ENCODE assay signal across 7 worm cellular contexts in the genomic region with DNA sequence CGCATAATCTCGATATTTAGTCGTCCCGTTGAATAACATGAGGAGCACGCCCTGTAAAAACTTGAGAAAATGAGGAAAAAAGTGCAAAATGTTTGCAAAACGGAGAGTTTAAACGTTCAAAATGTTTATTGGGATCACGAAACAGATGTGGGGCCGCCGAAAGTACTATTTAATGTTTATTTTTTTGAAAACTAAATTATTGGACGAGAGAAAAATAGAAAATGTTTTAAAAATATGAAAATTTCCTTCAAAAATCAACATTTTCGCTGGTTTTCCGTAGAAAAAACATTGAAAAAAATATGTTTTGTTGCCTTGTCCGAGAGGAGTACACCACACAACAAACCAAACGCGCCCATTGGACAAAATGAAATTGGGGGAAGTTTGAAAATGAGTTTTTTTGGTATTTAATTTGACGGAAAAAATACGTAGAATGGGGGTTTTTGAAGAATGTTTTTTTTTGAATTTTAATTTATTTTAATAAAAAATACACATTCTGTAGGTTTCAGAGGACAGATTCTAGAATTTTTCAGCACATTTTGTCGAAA.
TF ChIP-seq lines count a peak whose summit lies in the region.

Gene sqv-6 (minus strand): TSS at position 51 of the 545 bp plus-strand sequence.

TF ChIP-seq in whole organism, L1 larva, 84 proteins besides CTCF, POLR2A, EP300 and RAD21 (continues in another document):
- TF ChIP-seq unc-86 (tag; optimal IDR thresholded peaks at IDR 0.05; lab: Kevin White, UChicago) (no peak), tbx-2 (tag; optimal IDR thresholded peaks at IDR 0.05; lab: Kevin White, UChicago) (peak; percentile 52), nhr-85 (tag; lab: Kevin White, UChicago) (no peak), nhr-12 (tag; optimal IDR thresholded peaks at IDR 0.05; lab: Kevin White, UChicago) (no peak), xbp-1 (tag; optimal IDR thresholded peaks at IDR 0.05; lab: Kevin White, UChicago) (peak; percentile 35), nhr-77 (tag; optimal IDR thresholded peaks at IDR 0.05; lab: Kevin White, UChicago) (no peak), skn-1 (tag; optimal IDR thresholded peaks at IDR 0.05; lab: Kevin White, UChicago) (peak; percentile 40), lin-39 (tag; optimal IDR thresholded peaks at IDR 0.05; lab: Kevin White, UChicago) (no peak), nhr-19 (GFP tag; conservative IDR thresholded peaks at IDR 0.05; lab: Robert Waterston, UW) (no peak), lsy-2 (tag; optimal IDR thresholded peaks at IDR 0.05; lab: Kevin White, UChicago) (peak; percentile 35 to 83), ces-1 (GFP tag; optimal IDR thresholded peaks at IDR 0.05; lab: Kevin White, UChicago) (no peak), pag-3 (tag; optimal IDR thresholded peaks at IDR 0.05; lab: Kevin White, UChicago; ENCODE audit: borderline replicate concordance, insufficient read depth) (no peak)

TF ChIP-seq in whole organism, L2 larva, 48 proteins besides CTCF, POLR2A, EP300 and RAD21:
- TF ChIP-seq crh-2 (tag; optimal IDR thresholded peaks at IDR 0.05; lab: Kevin White, UChicago): peak; percentile 33
- peak; percentile 87 for TF ChIP-seq unc-55 (GFP tag; optimal IDR thresholded peaks at IDR 0.05; lab: Kevin White, UChicago)
- peak in 1 of 2 experiments; percentile 70 for TF ChIP-seq lsy-2 (tag; optimal IDR thresholded peaks at IDR 0.05; lab: Kevin White, UChicago)
- peak; percentile 35 for TF ChIP-seq nhr-25 (tag; optimal IDR thresholded peaks at IDR 0.05; lab: Kevin White, UChicago)
- peak; percentile 36 for TF ChIP-seq lin-13 (GFP tag; optimal IDR thresholded peaks at IDR 0.05; lab: Kevin White, UChicago)
- no peak for TF ChIP-seq nhr-6 (tag; optimal IDR thresholded peaks at IDR 0.05; lab: Kevin White, UChicago)
- TF ChIP-seq gmeb-1 (tag; optimal IDR thresholded peaks at IDR 0.05; lab: Kevin White, UChicago): peak; percentile 86
- TF ChIP-seq C34F6.9 (tag; optimal IDR thresholded peaks at IDR 0.05; lab: Kevin White, UChicago): peak; percentile 60
- peak; percentile 38 for TF ChIP-seq nhr-129 (tag; optimal IDR thresholded peaks at IDR 0.05; lab: Kevin White, UChicago)
- no peak for TF ChIP-seq snpc-4 (tag; optimal IDR thresholded peaks at IDR 0.05; lab: Kevin White, UChicago)
- TF ChIP-seq mab-5 (tag; optimal IDR thresholded peaks at IDR 0.05; lab: Kevin White, UChicago): no peak
- no peak for TF ChIP-seq mbf-1 (tag; optimal IDR thresholded peaks at IDR 0.05; lab: Kevin White, UChicago)

TF ChIP-seq in whole organism, L3 larva, 47 proteins besides CTCF, POLR2A, EP300 and RAD21 (continues in another document):
- TF ChIP-seq elt-2 (tag; optimal IDR thresholded peaks at IDR 0.05; lab: Kevin White, UChicago) (no peak), nhr-23 (tag; optimal IDR thresholded peaks at IDR 0.05; lab: Kevin White, UChicago) (peak; percentile 41), nhr-12 (tag; optimal IDR thresholded peaks at IDR 0.05; lab: Kevin White, UChicago) (no peak), fos-1 (tag; optimal IDR thresholded peaks at IDR 0.05; lab: Kevin White, UChicago) (no peak), elt-3 (tag; optimal IDR thresholded peaks at IDR 0.05; lab: Kevin White, UChicago) (no peak), egl-5 (tag; optimal IDR thresholded peaks at IDR 0.05; lab: Kevin White, UChicago) (peak; percentile 50), ztf-11 (tag; optimal IDR thresholded peaks at IDR 0.05; lab: Kevin White, UChicago) (no peak), hmg-11 (tag; optimal IDR thresholded peaks at IDR 0.05; lab: Kevin White, UChicago) (peak; percentile 49), lin-15B (tag; optimal IDR thresholded peaks at IDR 0.05; lab: Kevin White, UChicago) (peak; percentile 53), mml-1 (tag; optimal IDR thresholded peaks at IDR 0.05; lab: Kevin White, UChicago) (no peak), nfya-1 (tag; optimal IDR thresholded peaks at IDR 0.05; lab: Kevin White, UChicago; ENCODE audit: insufficient read depth) (peak; percentile 91), pha-4 (tag; optimal IDR thresholded peaks at IDR 0.05; lab: Kevin White, UChicago) (peak; percentile 71), lsy-12 (tag; optimal IDR thresholded peaks at IDR 0.05; lab: Kevin White, UChicago) (no peak)

TF ChIP-seq in whole organism, L4 larva, 104 proteins besides CTCF, POLR2A, EP300 and RAD21 (continues in another document):
- peak; percentile 45 for TF ChIP-seq mep-1 (tag; optimal IDR thresholded peaks at IDR 0.05; lab: Kevin White, UChicago)
- no peak for TF ChIP-seq pha-4 (GFP tag; IDR thresholded peaks at IDR 0.05; lab: Robert Waterston, UW)
- no peak for TF ChIP-seq pha-4 (tag; optimal IDR thresholded peaks at IDR 0.05; lab: Kevin White, UChicago)
- no peak for TF ChIP-seq fkh-10 (GFP tag; optimal IDR thresholded peaks at IDR 0.05; lab: Kevin White, UChicago)
- peak; percentile 31 for TF ChIP-seq lin-38 (GFP tag; IDR thresholded peaks at IDR 0.05; lab: Robert Waterston, UW)
- peak in 1 of 2 experiments; percentile 51 for TF ChIP-seq lsy-2 (tag; optimal IDR thresholded peaks at IDR 0.05; lab: Kevin White, UChicago)
- no peak for TF ChIP-seq Y105C5A.15 (GFP tag; IDR thresholded peaks at IDR 0.05; lab: Robert Waterston, UW)
- TF ChIP-seq hlh-30 (tag; optimal IDR thresholded peaks at IDR 0.05; lab: Kevin White, UChicago; ENCODE audit: insufficient read depth): peak; percentile 22
- peak; percentile 1 for TF ChIP-seq nhr-28 (tag; optimal IDR thresholded peaks at IDR 0.05; lab: Kevin White, UChicago)
- TF ChIP-seq F10B5.3 (tag; optimal IDR thresholded peaks at IDR 0.05; lab: Kevin White, UChicago): no peak
- TF ChIP-seq dpl-1 (GFP tag; optimal IDR thresholded peaks at IDR 0.05; lab: Kevin White, UChicago): peak; percentile 82
- no peak for TF ChIP-seq nhr-42 (GFP tag; IDR thresholded peaks at IDR 0.05; lab: Robert Waterston, UW)
- peak; percentile 26 for TF ChIP-seq dve-1 (tag; optimal IDR thresholded peaks at IDR 0.05; lab: Kevin White, UChicago; ENCODE audit: insufficient read depth)

TF ChIP-seq in whole organism, late embryonic, 69 proteins besides CTCF, POLR2A, EP300 and RAD21:
- TF ChIP-seq K09A11.1 (tag; optimal IDR thresholded peaks at IDR 0.05; lab: Kevin White, UChicago; ENCODE audit: insufficient read depth) (no peak), odd-2 (tag; optimal IDR thresholded peaks at IDR 0.05; lab: Kevin White, UChicago) (no peak), nfya-1 (tag; optimal IDR thresholded peaks at IDR 0.05; lab: Kevin White, UChicago) (peak; percentile 77), Y22D7AL.16 (tag; optimal IDR thresholded peaks at IDR 0.05; lab: Kevin White, UChicago) (no peak), ceh-22 (tag; optimal IDR thresholded peaks at IDR 0.05; lab: Kevin White, UChicago) (no peak), pax-1 (tag; optimal IDR thresholded peaks at IDR 0.05; lab: Kevin White, UChicago) (peak; percentile 0), ceh-18 (tag; optimal IDR thresholded peaks at IDR 0.05; lab: Kevin White, UChicago) (no peak), C08G9.2 (tag; optimal IDR thresholded peaks at IDR 0.05; lab: Kevin White, UChicago) (no peak), ceh-34 (tag; optimal IDR thresholded peaks at IDR 0.05; lab: Kevin White, UChicago) (no peak)

TF ChIP-seq in whole organism, mixed stage, embryonic, 35 proteins besides CTCF, POLR2A, EP300 and RAD21:
- TF ChIP-seq ces-1 (GFP tag; optimal IDR thresholded peaks at IDR 0.05; lab: Kevin White, UChicago) (peak; percentile 34), sem-2 (GFP tag; optimal IDR thresholded peaks at IDR 0.05; lab: Kevin White, UChicago) (no peak), unc-120 (tag; optimal IDR thresholded peaks at IDR 0.05; lab: Kevin White, UChicago; ENCODE audit: poor library complexity, severe bottlenecking) (peak; percentile 6), mep-1 (tag; optimal IDR thresholded peaks at IDR 0.05; lab: Kevin White, UChicago) (peak; percentile 41), lin-13 (tag; optimal IDR thresholded peaks at IDR 0.05; lab: Kevin White, UChicago) (no peak)

TF ChIP-seq in whole organism, young adult, 124 proteins besides CTCF, POLR2A, EP300 and RAD21:
- no peak for TF ChIP-seq atf-7 (tag; optimal IDR thresholded peaks at IDR 0.05; lab: Kevin White, UChicago)
- TF ChIP-seq efl-1 (GFP tag; optimal IDR thresholded peaks at IDR 0.05; lab: Kevin White, UChicago): peak; percentile 19
- TF ChIP-seq lin-35 (GFP tag; optimal IDR thresholded peaks at IDR 0.05; lab: Kevin White, UChicago): peak in 1 of 3 experiments; percentile 73
- peak; percentile 66 for TF ChIP-seq lin-54 (GFP tag; optimal IDR thresholded peaks at IDR 0.05; lab: Kevin White, UChicago)
